Worm (Caenorhabditis elegans) whole organism, L1 larva: ENCODE results near the gene nhr-203.

Source experiments
- F16B12.6 ChIP-seq: fragments of 150-350 bp; optimal IDR thresholded peaks from 2 replicates; lab custom pipeline; 2014; ENCODE audit warnings: missing biosample characterization, missing genetic modification characterization
- aha-1 ChIP-seq: fragments of 150-350 bp; optimal IDR thresholded peaks from 2 replicates; lab custom pipeline; 2014; ENCODE audit warnings: missing biosample characterization, missing genetic modification characterization
- alr-1 ChIP-seq: fragments of 200-800 bp; sonication (Bioruptor generic); optimal IDR thresholded peaks from 2 replicates; lab custom pipeline; 2018; ENCODE audit warnings: borderline replicate concordance, mild to moderate bottlenecking, missing genetic modification characterization, missing compliant biosample characterization
- aly-2 ChIP-seq: fragments of 150-350 bp; optimal IDR thresholded peaks from 2 replicates; lab custom pipeline; 2014; ENCODE audit warnings: missing biosample characterization, missing genetic modification characterization
- ama-1 ChIP-seq: fragments of 150-350 bp; optimal IDR thresholded peaks from 2 replicates; lab custom pipeline; 2014
- ceh-63 ChIP-seq: fragments of 200-800 bp; sonication (Bioruptor generic); optimal IDR thresholded peaks from 2 replicates; lab custom pipeline; 2018; ENCODE audit warnings: mild to moderate bottlenecking, missing genetic modification characterization, missing compliant biosample characterization
- ceh-8 ChIP-seq: fragments of 200-800 bp; sonication (Bioruptor generic); optimal IDR thresholded peaks from 2 replicates; lab custom pipeline; 2018; ENCODE audit warnings: mild to moderate bottlenecking, missing genetic modification characterization, moderate library complexity, missing compliant biosample characterization
- ceh-90 ChIP-seq: sonication (generic microtip); optimal IDR thresholded peaks from 2 replicates; lab custom pipeline; 2016; ENCODE audit warnings: missing genetic modification characterization, missing compliant biosample characterization
- dpl-1 ChIP-seq, 3 experiments: fragments of 150-350 bp in 2 of 3; sonication (generic microtip) in 1 of 3; optimal IDR thresholded peaks; 2 replicates each; lab custom pipeline; 2014 to 2017; ENCODE audit warnings: missing biosample characterization in 3 of 3, missing genetic modification characterization in 3 of 3, missing genetic modification reagents in 3 of 3
- dsc-1 ChIP-seq: sonication (generic microtip); optimal IDR thresholded peaks from 2 replicates; lab custom pipeline; 2016; ENCODE audit warnings: mild to moderate bottlenecking, missing genetic modification characterization, missing compliant biosample characterization
- efl-1 ChIP-seq, 4 experiments: fragments of 150-350 bp; optimal IDR thresholded peaks in 3 of 4; peaks in 1 of 4; 1 replicate in 1 of 4; 2 replicates in 3 of 4; lab custom pipeline; 2014; ENCODE audit warnings: missing biosample characterization in 2 of 4, missing genetic modification characterization in 2 of 4, missing genetic modification reagents in 2 of 4
- egl-13 ChIP-seq: sonication (generic microtip); optimal IDR thresholded peaks from 2 replicates; lab custom pipeline; 2016; ENCODE audit warnings: missing genotype, missing genetic modification reagents, missing genetic modification characterization, missing compliant biosample characterization
- elt-3 ChIP-seq, 6 experiments: fragments of 150-350 bp in 1 of 6; sonication (generic microtip); optimal IDR thresholded peaks; 2 replicates each; lab custom pipeline; 2017 to 2018; ENCODE audit warnings: missing biosample characterization in 6 of 6, missing genetic modification characterization in 6 of 6, inconsistent platforms in 1 of 6
- fos-1 ChIP-seq: fragments of 150-350 bp; optimal IDR thresholded peaks from 2 replicates; lab custom pipeline; 2014; ENCODE audit warnings: missing biosample characterization, missing genetic modification characterization
- hlh-17 ChIP-seq: fragments of 200-800 bp; sonication (Bioruptor generic); optimal IDR thresholded peaks from 2 replicates; lab custom pipeline; 2018; ENCODE audit warnings: missing genetic modification characterization, mild to moderate bottlenecking, missing compliant biosample characterization, moderate library complexity, borderline replicate concordance
- hlh-4 ChIP-seq: sonication (generic microtip); optimal IDR thresholded peaks from 2 replicates; lab custom pipeline; 2016; ENCODE audit warnings: mild to moderate bottlenecking, missing genetic modification characterization, missing compliant biosample characterization
- irx-1 ChIP-seq: sonication (generic microtip); optimal IDR thresholded peaks from 2 replicates; lab custom pipeline; 2016; ENCODE audit warnings: missing genetic modification characterization, missing compliant biosample characterization
- isw-1 ChIP-seq: fragments of 200-800 bp; sonication (Bioruptor generic); IDR thresholded peaks from 2 replicates; pipeline ENCODE4 v1.3.6; 2022; ENCODE audit warnings: missing genetic modification characterization, missing compliant biosample characterization
- jun-1 ChIP-seq: fragments of 150-350 bp; optimal IDR thresholded peaks from 2 replicates; lab custom pipeline; 2014; ENCODE audit warnings: missing biosample characterization, missing genetic modification reagents, missing genetic modification characterization
- lin-14 ChIP-seq: fragments of 200-800 bp; sonication (Bioruptor generic); optimal IDR thresholded peaks from 2 replicates; lab custom pipeline; 2018; ENCODE audit warnings: mild to moderate bottlenecking, missing genetic modification characterization, moderate library complexity, missing compliant biosample characterization
- lin-35 ChIP-seq, 2 experiments: fragments of 150-350 bp; optimal IDR thresholded peaks; 2 replicates each; lab custom pipeline; 2014; ENCODE audit warnings: missing biosample characterization in 2 of 2, missing genetic modification characterization in 2 of 2, missing genetic modification reagents in 2 of 2
- lsy-2 ChIP-seq, 2 experiments: fragments of 150-350 bp; optimal IDR thresholded peaks; 2 replicates each; lab custom pipeline; 2014; ENCODE audit warnings: missing biosample characterization in 2 of 2, missing genetic modification characterization in 2 of 2
- mab-9 ChIP-seq: fragments of 200-800 bp; sonication (Bioruptor generic); IDR thresholded peaks from 2 replicates; pipeline ENCODE4 v1.3.6; 2022; ENCODE audit warnings: missing genetic modification reagents, missing genetic modification characterization, missing compliant biosample characterization
- nhr-20 ChIP-seq: sonication (generic microtip); optimal IDR thresholded peaks from 2 replicates; lab custom pipeline; 2016; ENCODE audit warnings: mild to moderate bottlenecking, missing genetic modification characterization, missing compliant biosample characterization
- nhr-47 ChIP-seq: sonication (generic microtip); optimal IDR thresholded peaks from 2 replicates; lab custom pipeline; 2016; ENCODE audit warnings: mild to moderate bottlenecking, missing genetic modification characterization, moderate library complexity, missing compliant biosample characterization
- nhr-76 ChIP-seq: sonication (generic microtip); optimal IDR thresholded peaks from 2 replicates; lab custom pipeline; 2017; ENCODE audit warnings: missing biosample characterization, missing genetic modification characterization
- nhr-77 ChIP-seq: fragments of 150-350 bp; optimal IDR thresholded peaks from 2 replicates; lab custom pipeline; 2014; ENCODE audit warnings: missing biosample characterization, missing genetic modification characterization
- nhr-85 ChIP-seq: sonication (generic microtip); peaks from one replicate; lab custom pipeline; 2016; ENCODE audit warnings: missing genetic modification characterization, inconsistent platforms, missing compliant biosample characterization
- nhr-90 ChIP-seq: sonication (generic microtip); optimal IDR thresholded peaks from 2 replicates; lab custom pipeline; 2016; ENCODE audit warnings: mild to moderate bottlenecking, missing genetic modification characterization, missing compliant biosample characterization; ENCODE audit not compliant: poor library complexity
- pqm-1 ChIP-seq: sonication (generic microtip); optimal IDR thresholded peaks from 3 replicates; lab custom pipeline; 2017; ENCODE audit warnings: missing biosample characterization, missing genetic modification characterization
- snpc-4 ChIP-seq: fragments of 150-350 bp; optimal IDR thresholded peaks from 2 replicates; lab custom pipeline; 2014; ENCODE audit warnings: missing biosample characterization, missing genetic modification characterization
- sox-4 ChIP-seq: sonication (generic microtip); optimal IDR thresholded peaks from 2 replicates; lab custom pipeline; 2016; ENCODE audit warnings: missing genetic modification characterization, missing compliant biosample characterization
- sptf-1 ChIP-seq: fragments of 150-350 bp; optimal IDR thresholded peaks from 2 replicates; lab custom pipeline; 2014; ENCODE audit warnings: missing biosample characterization, missing genetic modification characterization
- sup-37 ChIP-seq: fragments of 200-800 bp; sonication (Bioruptor generic); optimal IDR thresholded peaks from 2 replicates; lab custom pipeline; 2018; ENCODE audit warnings: mild to moderate bottlenecking, missing genetic modification characterization, missing compliant biosample characterization
- unc-86 ChIP-seq: sonication (generic microtip); optimal IDR thresholded peaks from 2 replicates; lab custom pipeline; 2016; ENCODE audit warnings: missing genetic modification characterization, missing compliant biosample characterization
- xbp-1 ChIP-seq: sonication (generic microtip); optimal IDR thresholded peaks from 2 replicates; lab custom pipeline; 2016; ENCODE audit warnings: missing genetic modification characterization, missing compliant biosample characterization
- ztf-11 ChIP-seq, 2 experiments: sonication (generic microtip); optimal IDR thresholded peaks; 2 replicates each; lab custom pipeline; 2016 to 2017; ENCODE audit warnings: missing genetic modification characterization in 2 of 2, missing biosample characterization in 1 of 2, missing compliant biosample characterization in 1 of 2
- ztf-4 ChIP-seq: fragments of 150-350 bp; optimal IDR thresholded peaks from 2 replicates; lab custom pipeline; 2014; ENCODE audit warnings: missing biosample characterization, missing genetic modification characterization

nhr-203 gene

DNA sequence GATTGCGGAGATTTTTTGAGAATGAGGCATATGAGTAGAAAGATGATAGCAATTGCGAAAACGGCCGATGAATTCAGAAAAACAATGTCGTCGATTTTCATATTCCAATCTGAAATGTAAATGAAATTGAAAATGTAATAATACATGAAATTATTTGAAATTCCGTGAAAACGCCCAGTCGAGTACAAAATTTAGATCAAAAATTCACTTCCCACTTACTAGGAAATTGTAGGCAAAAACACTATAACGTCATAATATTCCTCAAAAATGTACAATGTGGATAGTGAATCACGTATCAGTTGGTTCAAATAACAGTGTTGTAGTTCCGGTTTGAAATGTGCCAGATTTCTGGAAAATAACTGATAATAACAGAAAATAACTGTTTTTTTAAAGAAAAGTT, 41.6 kb downstream of the nhr-203 start, which contains the start of gene str-256:
Gene str-256 (minus strand): TSS at position 101 of the 400 bp plus-strand sequence.
- TF ChIP-seq jun-1 (tag; lab: Kevin White, UChicago) (no peak), lsy-2 (tag; optimal IDR thresholded peaks at IDR 0.05; lab: Kevin White, UChicago) (no peak), nhr-90 (tag; lab: Kevin White, UChicago) (no peak), lin-14 (GFP tag; lab: Kevin White, UChicago) (no peak), hlh-17 (GFP tag; lab: Kevin White, UChicago) (no peak), ama-1 (no peak), lin-35 (GFP tag; optimal IDR thresholded peaks at IDR 0.05; lab: Kevin White, UChicago) (no peak), dpl-1 (GFP tag; optimal IDR thresholded peaks at IDR 0.05; lab: Kevin White, UChicago) (no peak)

DNA sequence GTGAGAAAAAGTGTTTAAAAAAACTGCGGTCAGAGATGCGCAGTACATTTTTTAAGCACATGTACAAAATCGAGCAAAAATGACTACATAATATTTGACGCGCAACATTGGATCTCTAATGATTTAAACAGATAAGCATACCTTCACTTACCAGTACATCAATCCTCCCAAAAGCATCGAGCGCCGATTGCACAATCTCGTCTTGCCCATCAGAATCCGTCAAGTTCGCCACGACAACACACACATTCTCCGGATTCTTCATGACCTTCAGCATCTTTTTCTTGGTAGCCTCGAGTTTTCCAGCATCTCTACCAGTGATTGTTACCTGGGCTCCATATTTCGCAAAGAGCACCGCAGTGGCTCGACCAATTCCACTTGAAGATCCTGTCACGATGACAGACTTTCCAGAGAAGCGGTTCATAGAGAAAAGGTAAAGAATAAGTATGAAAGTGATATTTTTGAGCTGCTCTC, 43.2 kb downstream of the nhr-203 start, which contains the start of gene T01G6.10:
Gene T01G6.10 (minus strand): TSS at position 421 of the 471 bp plus-strand sequence.
- TF ChIP-seq nhr-20 (tag; lab: Kevin White, UChicago), result no peak
- TF ChIP-seq irx-1, result no peak
- TF ChIP-seq aly-2, result no peak
- TF ChIP-seq sox-4, result no peak
- TF ChIP-seq sup-37, result no peak
- no peak for TF ChIP-seq snpc-4 (tag; lab: Kevin White, UChicago)
- no peak for TF ChIP-seq nhr-76 (tag; lab: Kevin White, UChicago)
- no peak for TF ChIP-seq nhr-77
- no peak for TF ChIP-seq egl-13 (tag; lab: Kevin White, UChicago)
- TF ChIP-seq isw-1 (GFP tag; lab: Robert Waterston, UW), result no peak
- TF ChIP-seq jun-1 (tag; lab: Kevin White, UChicago), result no peak
- no peak for TF ChIP-seq xbp-1

DNA sequence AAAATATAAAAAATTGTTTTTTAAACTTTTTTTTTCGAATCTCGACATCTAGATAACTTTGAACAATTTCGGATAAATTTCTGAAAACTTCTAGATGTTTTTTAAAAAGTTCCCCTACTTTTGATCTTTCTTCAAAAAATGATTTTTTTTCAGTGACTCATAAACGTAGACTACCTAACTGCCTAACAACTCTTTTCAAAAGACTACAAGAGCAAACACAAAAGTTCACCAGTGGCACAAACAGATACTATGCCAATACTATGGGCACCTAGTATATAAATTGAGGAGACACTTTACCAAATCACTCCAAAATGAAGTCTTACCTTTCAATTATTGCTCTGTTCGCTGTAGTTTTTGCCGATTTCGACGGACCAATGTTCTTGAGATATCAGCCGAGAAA, 44.1 kb downstream of the nhr-203 start, which contains the start of gene srlf-35:
Gene srlf-35 (plus strand): TSS at position 301 of the 400 bp plus-strand sequence.
- TF ChIP-seq F16B12.6 (tag; lab: Kevin White, UChicago) (no peak), nhr-85 (tag; lab: Kevin White, UChicago) (no peak), unc-86 (tag; lab: Kevin White, UChicago) (no peak), mab-9 (GFP tag; lab: Robert Waterston, UW) (no peak), sptf-1 (no peak), alr-1 (tag; lab: Kevin White, UChicago) (no peak), hlh-4 (no peak), ztf-11 (tag; optimal IDR thresholded peaks at IDR 0.05; lab: Kevin White, UChicago) (no peak), efl-1 (optimal IDR thresholded peaks at IDR 0.05; lab: Kevin White, UChicago) (no peak), efl-1 (GFP tag; optimal IDR thresholded peaks at IDR 0.05 in 1 of 2; lab: Kevin White, UChicago) (no peak), ceh-63 (GFP tag; lab: Kevin White, UChicago) (no peak), ceh-90 (tag; lab: Kevin White, UChicago) (no peak), aha-1 (tag; lab: Kevin White, UChicago) (no peak), nhr-47 (no peak), dsc-1 (tag; lab: Kevin White, UChicago) (no peak), elt-3 (tag; optimal IDR thresholded peaks at IDR 0.05; lab: Kevin White, UChicago) (no peak), fos-1 (no peak)

DNA sequence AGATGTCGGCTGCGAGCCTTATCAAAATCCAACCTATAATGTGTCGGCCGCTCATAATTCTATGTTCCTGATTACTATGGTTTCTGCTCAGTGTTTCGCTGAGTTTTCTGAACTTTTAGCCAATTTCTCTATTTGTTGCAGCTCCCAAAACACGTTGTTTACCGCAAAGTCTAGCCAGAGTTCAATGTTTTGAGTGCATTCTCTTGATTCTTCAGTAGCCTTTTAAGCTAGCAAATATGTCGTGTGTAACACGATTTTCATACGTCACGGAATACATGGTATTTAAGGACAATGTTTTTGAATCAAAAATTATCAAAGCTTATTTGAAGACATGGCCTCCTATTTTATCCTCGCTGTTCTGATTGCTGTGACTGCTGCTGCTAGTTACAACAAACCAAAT, 45.6 kb downstream of the nhr-203 start, which contains the start of gene srlf-19:
Gene srlf-19 (plus strand): TSS at position 301 of the 400 bp plus-strand sequence.
- TF ChIP-seq ceh-8 (GFP tag; lab: Kevin White, UChicago) (no peak), mab-9 (GFP tag; lab: Robert Waterston, UW) (no peak), pqm-1 (tag; lab: Kevin White, UChicago) (no peak), nhr-90 (tag; lab: Kevin White, UChicago) (no peak), ztf-4 (tag; lab: Kevin White, UChicago) (no peak)
